Worm (Caenorhabditis elegans) whole organism, young adult: ENCODE measurements around the gene Y46E12BL.2.

Experiments
- D2030.7 ChIP-seq: fragments of 200-800 bp; sonication (Bioruptor generic); IDR thresholded peaks from 2 replicates; pipeline ENCODE4 v1.3.6; 2022; ENCODE audit warnings: missing genetic modification reagents, missing genetic modification characterization, missing compliant biosample characterization
- F23B12.7 ChIP-seq: sonication (generic microtip); optimal IDR thresholded peaks from 2 replicates; lab custom pipeline; 2017; ENCODE audit warnings: missing genetic modification characterization, mild to moderate bottlenecking, missing compliant biosample characterization, antibody characterized with exemption, moderate library complexity; ENCODE audit not compliant: insufficient read depth
- F33H1.4 ChIP-seq: fragments of 200-800 bp; sonication (Bioruptor generic); IDR thresholded peaks from 2 replicates; pipeline ENCODE4 v1.3.6; 2022; ENCODE audit warnings: missing genetic modification reagents, missing genetic modification characterization, missing compliant biosample characterization
- F37B4.10 ChIP-seq: fragments of 200-800 bp; sonication (Bioruptor generic); IDR thresholded peaks from 2 replicates; pipeline ENCODE4 v1.3.6; 2022; ENCODE audit warnings: missing genetic modification characterization, missing compliant biosample characterization
- F52B5.7 ChIP-seq: sonication (generic microtip); optimal IDR thresholded peaks from 2 replicates; lab custom pipeline; 2016; ENCODE audit warnings: mild to moderate bottlenecking, missing genetic modification characterization, missing compliant biosample characterization
- F57C9.4 ChIP-seq: sonication (generic microtip); optimal IDR thresholded peaks from 2 replicates; lab custom pipeline; 2017; ENCODE audit warnings: mild to moderate bottlenecking, missing genetic modification characterization, missing compliant biosample characterization
- akir-1 ChIP-seq: fragments of 200-800 bp; sonication (Bioruptor generic); optimal IDR thresholded peaks from 2 replicates; lab custom pipeline; 2018; ENCODE audit warnings: mild to moderate bottlenecking, missing genetic modification characterization, moderate library complexity, missing compliant biosample characterization
- ama-1 ChIP-seq, 3 experiments: fragments of 150-350 bp in 1 of 3; sonication (generic microtip) in 2 of 3; optimal IDR thresholded peaks; 2 replicates each; lab custom pipeline; 2014 to 2018; ENCODE audit warnings: missing biosample characterization in 2 of 3, missing genetic modification characterization in 2 of 3, missing genetic modification reagents in 2 of 3
- aptf-3 ChIP-seq: fragments of 200-800 bp; sonication (Bioruptor generic); IDR thresholded peaks from 2 replicates; pipeline ENCODE4 v1.3.6; 2022; ENCODE audit warnings: missing genetic modification characterization, missing compliant biosample characterization
- bed-2 ChIP-seq: fragments of 200-800 bp; sonication (Bioruptor generic); IDR thresholded peaks from 2 replicates; pipeline ENCODE4 v1.3.6; 2022; ENCODE audit warnings: missing genetic modification reagents, missing genetic modification characterization, missing compliant biosample characterization
- cebp-1 ChIP-seq, 2 experiments: fragments of 200-800 bp in 1 of 2; sonication (Bioruptor generic) in 1 of 2; sonication (generic microtip) in 1 of 2; IDR thresholded peaks in 1 of 2; optimal IDR thresholded peaks in 1 of 2; 2 replicates each; pipeline versions ENCODE4 v1.3.6 to Lab custom; 2017 to 2022; ENCODE audit warnings: missing compliant biosample characterization in 2 of 2, missing genetic modification characterization in 2 of 2, mild to moderate bottlenecking in 1 of 2, missing genetic modification reagents in 1 of 2, moderate library complexity in 1 of 2
- die-1 ChIP-seq: sonication (generic microtip); optimal IDR thresholded peaks from 2 replicates; lab custom pipeline; 2016; ENCODE audit warnings: missing genotype, mild to moderate bottlenecking, missing genetic modification characterization, missing compliant biosample characterization
- dpff-1 ChIP-seq: sonication (generic microtip); optimal IDR thresholded peaks from 2 replicates; lab custom pipeline; 2017; ENCODE audit warnings: mild to moderate bottlenecking, missing genetic modification characterization, missing compliant biosample characterization
- dpl-1 ChIP-seq: fragments of 150-350 bp; optimal IDR thresholded peaks from 2 replicates; lab custom pipeline; 2014; ENCODE audit warnings: missing biosample characterization, missing genetic modification reagents, missing genetic modification characterization
- efl-1 ChIP-seq: fragments of 150-350 bp; optimal IDR thresholded peaks from 2 replicates; lab custom pipeline; 2014; ENCODE audit warnings: missing biosample characterization, missing genetic modification reagents, missing genetic modification characterization
- him-1 ChIP-seq: sonication (generic microtip); optimal IDR thresholded peaks from 2 replicates; lab custom pipeline; 2016; ENCODE audit warnings: missing genotype, missing genetic modification reagents, missing genetic modification characterization, missing compliant biosample characterization
- hmg-1.2 ChIP-seq: fragments of 200-800 bp; sonication (Bioruptor generic); IDR thresholded peaks from 2 replicates; pipeline ENCODE4 v1.3.6; 2022; ENCODE audit warnings: missing genetic modification reagents, missing genetic modification characterization, missing compliant biosample characterization
- hmg-20 ChIP-seq: fragments of 200-800 bp; sonication (Bioruptor generic); IDR thresholded peaks from 2 replicates; pipeline ENCODE4 v1.3.6; 2022; ENCODE audit warnings: missing genetic modification reagents, missing genetic modification characterization, missing compliant biosample characterization
- hrde-1 ChIP-seq: sonication (generic microtip); optimal IDR thresholded peaks from 2 replicates; lab custom pipeline; 2016; ENCODE audit warnings: missing genetic modification characterization, mild to moderate bottlenecking, missing compliant biosample characterization, moderate library complexity, missing genotype, missing genetic modification reagents, borderline replicate concordance
- lin-26 ChIP-seq: fragments of 200-800 bp; sonication (Bioruptor generic); IDR thresholded peaks from 2 replicates; pipeline ENCODE4 v1.3.6; 2022; ENCODE audit warnings: missing genetic modification reagents, missing genetic modification characterization, missing compliant biosample characterization
- lin-35 ChIP-seq, 3 experiments: fragments of 150-350 bp in 2 of 3; sonication (generic microtip) in 1 of 3; optimal IDR thresholded peaks; 2 replicates each; lab custom pipeline; 2014 to 2018; ENCODE audit warnings: missing biosample characterization in 3 of 3, missing genetic modification characterization in 3 of 3, missing genetic modification reagents in 3 of 3
- lin-54 ChIP-seq: fragments of 200-800 bp; sonication (Bioruptor generic); optimal IDR thresholded peaks from 2 replicates; lab custom pipeline; 2018; ENCODE audit warnings: mild to moderate bottlenecking, missing genetic modification characterization, missing compliant biosample characterization
- lsl-1 ChIP-seq: fragments of 200-800 bp; sonication (Bioruptor generic); optimal IDR thresholded peaks from 2 replicates; lab custom pipeline; 2018; ENCODE audit warnings: mild to moderate bottlenecking, missing genetic modification characterization, moderate library complexity, missing compliant biosample characterization
- madf-6 ChIP-seq: fragments of 200-800 bp; sonication (Bioruptor generic); IDR thresholded peaks from 2 replicates; pipeline ENCODE4 v1.3.6; 2022; ENCODE audit warnings: missing genetic modification reagents, missing genetic modification characterization, missing compliant biosample characterization
- mcd-1 ChIP-seq: fragments of 200-800 bp; sonication (Bioruptor generic); IDR thresholded peaks from 2 replicates; pipeline ENCODE4 v1.3.6; 2022; ENCODE audit warnings: missing genetic modification reagents, missing genetic modification characterization, missing compliant biosample characterization
- mel-28 ChIP-seq: sonication (generic microtip); optimal IDR thresholded peaks from 2 replicates; lab custom pipeline; 2016; ENCODE audit warnings: borderline replicate concordance, mild to moderate bottlenecking, missing genetic modification characterization, missing compliant biosample characterization
- nhr-179 ChIP-seq: sonication (generic microtip); optimal IDR thresholded peaks from 2 replicates; lab custom pipeline; 2016; ENCODE audit warnings: mild to moderate bottlenecking, missing genetic modification characterization, missing compliant biosample characterization
- nhr-80 ChIP-seq: sonication (generic microtip); optimal IDR thresholded peaks from 2 replicates; lab custom pipeline; 2016; ENCODE audit warnings: missing genetic modification characterization, missing compliant biosample characterization
- pha-4 ChIP-seq: fragments of 150-350 bp; sonication (generic microtip); optimal IDR thresholded peaks from 2 replicates; lab custom pipeline; 2014; ENCODE audit warnings: missing biosample characterization, missing genetic modification reagents, missing genetic modification characterization
- rcor-1 ChIP-seq: fragments of 200-800 bp; sonication (Bioruptor generic); IDR thresholded peaks from 2 replicates; pipeline ENCODE4 v1.3.6; 2022; ENCODE audit warnings: missing genetic modification reagents, missing genetic modification characterization, missing compliant biosample characterization
- snpc-1.3 ChIP-seq: sonication (generic microtip); optimal IDR thresholded peaks from 2 replicates; lab custom pipeline; 2017; ENCODE audit warnings: missing genetic modification characterization, mild to moderate bottlenecking, missing compliant biosample characterization, antibody characterized with exemption, moderate library complexity, missing genotype, missing genetic modification reagents; ENCODE audit not compliant: insufficient read depth
- snpc-4 ChIP-seq, 5 experiments: fragments of 150-350 bp in 1 of 5; sonication (generic microtip) in 4 of 5; optimal IDR thresholded peaks; 2 replicates each; lab custom pipeline; 2014 to 2018; ENCODE audit warnings: missing genetic modification characterization in 5 of 5, missing biosample characterization in 3 of 5, antibody characterized with exemption in 2 of 5, mild to moderate bottlenecking in 2 of 5, missing compliant biosample characterization in 2 of 5, missing genotype in 2 of 5, moderate library complexity in 2 of 5, missing genetic modification reagents in 1 of 5
- unc-130 ChIP-seq: sonication (generic microtip); optimal IDR thresholded peaks from 2 replicates; lab custom pipeline; 2016; ENCODE audit warnings: missing genetic modification reagents, missing genetic modification characterization, missing compliant biosample characterization
- zfh-2 ChIP-seq: fragments of 200-800 bp; sonication (Bioruptor generic); conservative IDR thresholded peaks from 2 replicates; pipeline ENCODE4 v1.3.6; 2022; ENCODE audit warnings: missing genetic modification reagents, missing genetic modification characterization, missing compliant biosample characterization
- ztf-18 ChIP-seq: sonication (generic microtip); optimal IDR thresholded peaks from 2 replicates; lab custom pipeline; 2016; ENCODE audit warnings: missing genotype, mild to moderate bottlenecking, missing genetic modification characterization, missing compliant biosample characterization
- ztf-25 ChIP-seq: fragments of 200-800 bp; sonication (Bioruptor generic); IDR thresholded peaks from 2 replicates; pipeline ENCODE4 v1.3.6; 2022; ENCODE audit warnings: missing genetic modification reagents, missing genetic modification characterization, missing compliant biosample characterization
- ztf-28 ChIP-seq: fragments of 200-800 bp; sonication (Bioruptor generic); IDR thresholded peaks from 2 replicates; pipeline ENCODE4 v1.3.6; 2022; ENCODE audit warnings: missing genetic modification reagents, missing genetic modification characterization, missing compliant biosample characterization

Gene Y46E12BL.2

DNA sequence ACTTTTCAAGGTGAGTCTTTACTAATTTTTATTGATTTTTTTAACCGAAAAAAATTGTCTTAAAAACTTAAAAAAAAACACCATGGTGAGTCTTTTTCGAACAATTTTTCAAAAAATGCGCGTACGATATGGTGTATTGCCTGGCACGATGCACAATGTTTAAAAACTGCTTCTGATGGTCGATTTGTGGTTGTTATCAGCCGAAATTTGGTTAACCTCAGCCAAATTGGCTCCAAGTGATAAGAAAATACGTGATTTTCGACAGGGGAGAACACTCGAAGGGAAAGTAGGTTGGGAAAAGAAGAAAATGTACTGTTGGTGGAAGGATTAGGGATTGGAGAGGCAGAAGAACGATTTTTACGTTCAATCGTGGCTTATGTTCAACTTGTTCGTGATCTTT, 25.2 kb upstream of the Y46E12BL.2 start:
- TF ChIP-seq mcd-1 (no peak), ztf-25 (GFP tag; lab: Robert Waterston, UW) (0 out of 2 replicates have a peak, but pooled peaks have one; percentile 5), nhr-80 (tag; lab: Kevin White, UChicago) (peak; percentile 65)

- peak; percentile 52; the same call in 1 of the 2 replicates for TF ChIP-seq D2030.7 (GFP tag; lab: Robert Waterston, UW)
- 0 out of 2 replicates have a peak, but pooled peaks have one; percentile 16 for TF ChIP-seq hmg-1.2
- TF ChIP-seq efl-1, result peak; percentile 65
- TF ChIP-seq lin-54, result peak; percentile 79
- TF ChIP-seq lin-35 (GFP tag; optimal IDR thresholded peaks at IDR 0.05; lab: Kevin White, UChicago), result peak in 1 of 3 experiments; percentile 46
- no peak for TF ChIP-seq ztf-28 (GFP tag; lab: Robert Waterston, UW)
- TF ChIP-seq die-1 (tag; lab: Kevin White, UChicago), result no peak
- peak; percentile 40; the same call in 1 of the 2 replicates for TF ChIP-seq madf-6 (GFP tag; lab: Robert Waterston, UW)
- peak; percentile 19 for TF ChIP-seq F23B12.7 (tag; lab: Kevin White, UChicago)
- no peak for TF ChIP-seq pha-4 (tag; lab: Kevin White, UChicago)
- 0 out of 2 replicates have a peak, but pooled peaks have one; percentile 28 for TF ChIP-seq F33H1.4
- no peak for TF ChIP-seq cebp-1 (GFP tag; IDR thresholded peaks at IDR 0.05; lab: Robert Waterston, UW)
- TF ChIP-seq cebp-1 (tag; optimal IDR thresholded peaks at IDR 0.05; lab: Kevin White, UChicago), result peak; percentile 0
- peak; percentile 20 for TF ChIP-seq dpl-1
- peak; percentile 74 for TF ChIP-seq lsl-1
- TF ChIP-seq, all 124 proteins: peak for 11
Measured at ce11 chrII:15208151-15208550, 24.6 kb upstream of the Y46E12BL.2 start.

- TF ChIP-seq mel-28 (tag; lab: Kevin White, UChicago) (no peak), madf-6 (GFP tag; lab: Robert Waterston, UW) (no peak), snpc-1.3 (tag; lab: Kevin White, UChicago) (no peak), lin-54 (no peak), hrde-1 (tag; lab: Kevin White, UChicago) (no peak), akir-1 (GFP tag; lab: Kevin White, UChicago) (no peak), F23B12.7 (tag; lab: Kevin White, UChicago) (no peak), rcor-1 (GFP tag; lab: Robert Waterston, UW) (no peak), him-1 (tag; lab: Kevin White, UChicago) (no peak), ztf-18 (tag; lab: Kevin White, UChicago) (no peak), ztf-28 (GFP tag; lab: Robert Waterston, UW) (no peak), F57C9.4 (tag; lab: Kevin White, UChicago) (no peak)
Measured at ce11 chrII:15208874-15209273, 23.9 kb upstream of the Y46E12BL.2 start.

- no peak for TF ChIP-seq ama-1 (optimal IDR thresholded peaks at IDR 0.05; lab: Kevin White, UChicago)
- TF ChIP-seq ama-1 (GFP tag; optimal IDR thresholded peaks at IDR 0.05; lab: Kevin White, UChicago), result peak in 1 of 2 experiments; percentile 1
- no peak for TF ChIP-seq bed-2 (GFP tag; lab: Robert Waterston, UW)
- no peak for TF ChIP-seq snpc-4 (GFP tag; optimal IDR thresholded peaks at IDR 0.05; lab: Kevin White, UChicago)
- TF ChIP-seq snpc-4 (tag; optimal IDR thresholded peaks at IDR 0.05; lab: Kevin White, UChicago), result no peak
- no peak for TF ChIP-seq F37B4.10 (GFP tag; lab: Robert Waterston, UW)
- TF ChIP-seq zfh-2 (GFP tag; lab: Robert Waterston, UW), result 0 out of 2 replicates have a peak, but pooled peaks have one; percentile 28
- TF ChIP-seq pha-4 (tag; lab: Kevin White, UChicago), result no peak
- peak; percentile 41; the same call in 1 of the 2 replicates for TF ChIP-seq hmg-1.2
- TF ChIP-seq dpff-1 (tag; lab: Kevin White, UChicago), result no peak
- no peak for TF ChIP-seq F52B5.7
- TF ChIP-seq aptf-3 (GFP tag; lab: Robert Waterston, UW), result no peak
- no peak for TF ChIP-seq unc-130 (GFP tag; lab: Kevin White, UChicago)
- no peak for TF ChIP-seq hmg-20 (GFP tag; lab: Robert Waterston, UW)
- no peak for TF ChIP-seq lin-26 (GFP tag; lab: Robert Waterston, UW)
- no peak for TF ChIP-seq nhr-179
Measured at ce11 chrII:15209309-15209708, 23.4 kb upstream of the Y46E12BL.2 start.
